Fruit fly (Drosophila melanogaster): ENCODE results near the gene CG6966.

- TF ChIP-seq CG8478 (optimal IDR thresholded peaks at IDR 0.05) (no peak), CTCF (optimal IDR thresholded peaks at IDR 0.05) (no peak)
These were observed 18.5 kb downstream of the CG6966 start, which contains the start of gene dpr9 for dm6 chr3R:15076963-15077362.
